Worm (Caenorhabditis elegans) whole organism, late embryonic: ENCODE measurements around the gene T21C9.6.

ENCODE experiments used
- elt-2 ChIP-seq: sonication (generic microtip); optimal IDR thresholded peaks from 2 replicates; lab custom pipeline; 2016; ENCODE audit warnings: missing genetic modification reagents, missing genetic modification characterization, missing compliant biosample characterization
- fkh-10 ChIP-seq: fragments of 150-350 bp; optimal IDR thresholded peaks from 2 replicates; lab custom pipeline; 2014; ENCODE audit warnings: missing biosample characterization, missing genetic modification reagents, missing genetic modification characterization
- gmeb-2 ChIP-seq: sonication (generic microtip); optimal IDR thresholded peaks from 2 replicates; lab custom pipeline; 2016; ENCODE audit warnings: missing genetic modification characterization, inconsistent platforms, missing compliant biosample characterization
- hlh-8 ChIP-seq: sonication (generic microtip); optimal IDR thresholded peaks from 2 replicates; lab custom pipeline; 2016; ENCODE audit warnings: missing genotype, missing genetic modification characterization, missing compliant biosample characterization
- lin-11 ChIP-seq: fragments of 200-800 bp; sonication (Bioruptor generic); optimal IDR thresholded peaks from 2 replicates; lab custom pipeline; 2018; ENCODE audit warnings: mild to moderate bottlenecking, missing genetic modification characterization, missing compliant biosample characterization
- pha-2 ChIP-seq: sonication (generic microtip); optimal IDR thresholded peaks from 2 replicates; lab custom pipeline; 2017; ENCODE audit warnings: mild to moderate bottlenecking, missing genetic modification characterization, missing compliant biosample characterization
- sox-4 ChIP-seq: sonication (generic microtip); optimal IDR thresholded peaks from 2 replicates; lab custom pipeline; 2017; ENCODE audit warnings: mild to moderate bottlenecking, missing genetic modification characterization, inconsistent platforms, missing compliant biosample characterization

DNA sequence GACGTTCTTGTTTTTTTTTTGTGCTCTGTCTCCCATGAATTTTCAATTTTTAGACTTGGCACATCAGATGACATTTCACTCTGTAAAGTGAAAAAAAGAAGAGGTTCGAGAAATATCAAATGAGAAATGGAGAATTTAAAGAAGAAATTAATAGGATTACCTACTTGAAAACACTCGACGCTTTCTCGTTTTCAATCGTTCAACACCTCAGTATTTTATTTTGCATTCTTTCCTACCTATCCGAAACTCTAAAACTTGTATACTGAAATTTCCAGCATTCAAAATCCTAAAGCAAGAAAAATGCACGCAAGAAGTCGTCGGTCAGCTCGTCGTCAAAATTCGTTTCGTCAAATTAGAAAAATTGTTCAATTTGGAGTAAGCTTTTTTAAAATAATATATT is 54.0 kb downstream of the T21C9.6 start, which contains the start of gene kvs-2:
- TF ChIP-seq pha-2 (tag; lab: Kevin White, UChicago) (no peak), lin-11 (tag; lab: Kevin White, UChicago) (no peak), sox-4 (no peak), fkh-10 (GFP tag; lab: Kevin White, UChicago) (no peak), gmeb-2 (no peak), elt-2 (tag; lab: Kevin White, UChicago) (no peak), hlh-8 (tag; lab: Kevin White, UChicago) (no peak)
